Fruit fly (Drosophila melanogaster) whole organism, embryonic: ENCODE data around the gene CG14644.

Experiments
- Atf-2 ChIP-seq: fragments of 200-800 bp; sonication (Bioruptor generic); optimal IDR thresholded peaks from 2 replicates; lab custom pipeline; 2016; ENCODE audit warnings: missing biosample characterization, missing genetic modification characterization
- Atf3 ChIP-seq: fragments of 200-800 bp; sonication (Bioruptor generic); optimal IDR thresholded peaks from 3 replicates; lab custom pipeline; 2016; ENCODE audit warnings: missing biosample characterization, missing genetic modification characterization
- CG10209 ChIP-seq: fragments of 200-800 bp; sonication (Bioruptor generic); optimal IDR thresholded peaks from 3 replicates; lab custom pipeline; 2017; ENCODE audit warnings: missing biosample characterization, mild to moderate bottlenecking, missing genetic modification characterization, missing genetic modification reagents
- CG10543 ChIP-seq: fragments of 200-800 bp; sonication (Bioruptor generic); optimal IDR thresholded peaks from 3 replicates; lab custom pipeline; 2017; ENCODE audit warnings: missing biosample characterization, mild to moderate bottlenecking, missing genetic modification characterization, moderate library complexity
- CG11398 ChIP-seq: fragments of 200-800 bp; sonication (Bioruptor generic); optimal IDR thresholded peaks from 2 replicates; lab custom pipeline; 2016; ENCODE audit warnings: missing biosample characterization, missing genetic modification characterization
- CG11504 ChIP-seq: fragments of 200-800 bp; sonication (Bioruptor generic); optimal IDR thresholded peaks from 3 replicates; lab custom pipeline; 2019; ENCODE audit warnings: missing biosample characterization, mild to moderate bottlenecking, missing genetic modification characterization, moderate library complexity
- CG12104 ChIP-seq: fragments of 200-800 bp; sonication (Bioruptor generic); optimal IDR thresholded peaks from 3 replicates; lab custom pipeline; 2016; ENCODE audit warnings: missing biosample characterization, missing genetic modification characterization
- CG12155 ChIP-seq: fragments of 200-800 bp; sonication (Bioruptor generic); optimal IDR thresholded peaks from 3 replicates; lab custom pipeline; 2016; ENCODE audit warnings: missing biosample characterization, missing genetic modification characterization
- CG12391 ChIP-seq: fragments of 200-800 bp; sonication (Bioruptor generic); optimal IDR thresholded peaks from 3 replicates; lab custom pipeline; 2018; ENCODE audit warnings: missing biosample characterization, mild to moderate bottlenecking, missing genetic modification characterization, moderate library complexity
- CG12769 ChIP-seq: fragments of 200-800 bp; sonication (Bioruptor generic); optimal IDR thresholded peaks from 2 replicates; lab custom pipeline; 2019; ENCODE audit warnings: missing biosample characterization, mild to moderate bottlenecking, missing genetic modification characterization, moderate library complexity
- CG13287 ChIP-seq: fragments of 200-800 bp; sonication (Bioruptor generic); IDR thresholded peaks from 2 replicates; pipeline ENCODE4 v1.3.6; 2022; ENCODE audit warnings: missing biosample characterization, missing genetic modification characterization; ENCODE audit not compliant: partially characterized antibody
- CG13775 ChIP-seq: fragments of 200-800 bp; sonication (Bioruptor generic); optimal IDR thresholded peaks from 3 replicates; lab custom pipeline; 2017; ENCODE audit warnings: missing biosample characterization, mild to moderate bottlenecking, missing genetic modification characterization
- CG1529 ChIP-seq: fragments of 200-800 bp; sonication (Bioruptor generic); optimal IDR thresholded peaks from 3 replicates; lab custom pipeline; 2018; ENCODE audit warnings: missing biosample characterization, missing genetic modification characterization
- CG17568 ChIP-seq: fragments of 200-800 bp; sonication (Bioruptor generic); optimal IDR thresholded peaks from 2 replicates; lab custom pipeline; 2018; ENCODE audit warnings: missing biosample characterization, mild to moderate bottlenecking, missing genetic modification characterization, moderate library complexity
- CG18011 ChIP-seq: fragments of 200-800 bp; sonication (Bioruptor generic); optimal IDR thresholded peaks from 2 replicates; lab custom pipeline; 2017; ENCODE audit warnings: missing biosample characterization, missing genetic modification characterization, mild to moderate bottlenecking, moderate library complexity, missing genotype
- CG18476 ChIP-seq: fragments of 200-800 bp; sonication (Bioruptor generic); optimal IDR thresholded peaks from 2 replicates; lab custom pipeline; 2016; ENCODE audit warnings: missing biosample characterization, mild to moderate bottlenecking, missing genetic modification characterization
- CG2116 ChIP-seq: fragments of 200-800 bp; sonication (Bioruptor generic); optimal IDR thresholded peaks from 3 replicates; lab custom pipeline; 2018; ENCODE audit warnings: missing biosample characterization, mild to moderate bottlenecking, missing genetic modification characterization
- CG3163 ChIP-seq: fragments of 200-800 bp; sonication (Bioruptor generic); optimal IDR thresholded peaks from 3 replicates; lab custom pipeline; 2016; ENCODE audit warnings: missing biosample characterization, missing genetic modification characterization
- CG6689 ChIP-seq: fragments of 200-800 bp; sonication (Bioruptor generic); IDR thresholded peaks from 2 replicates; pipeline ENCODE4 v1.3.6; 2022; ENCODE audit warnings: missing biosample characterization, missing genetic modification characterization
- CG8281 ChIP-seq: fragments of 200-800 bp; sonication (Bioruptor generic); optimal IDR thresholded peaks from 2 replicates; lab custom pipeline; 2018; ENCODE audit warnings: missing biosample characterization, mild to moderate bottlenecking, missing genetic modification characterization, moderate library complexity
- Chrac-16 ChIP-seq: fragments of 200-800 bp; sonication (Bioruptor generic); optimal IDR thresholded peaks from 3 replicates; lab custom pipeline; 2016; ENCODE audit warnings: missing biosample characterization, missing genetic modification characterization
- Deaf1 ChIP-seq: fragments of 200-800 bp; optimal IDR thresholded peaks from 3 replicates; lab custom pipeline; 2019; ENCODE audit warnings: missing biosample characterization, mild to moderate bottlenecking, missing genetic modification characterization, moderate library complexity
- Hmr ChIP-seq: fragments of 200-800 bp; sonication (Bioruptor generic); optimal IDR thresholded peaks from 3 replicates; lab custom pipeline; 2017; ENCODE audit warnings: mild to moderate bottlenecking, missing biosample characterization, missing genetic modification reagents, missing genetic modification characterization
- Lim3 ChIP-seq: fragments of 200-800 bp; sonication (Bioruptor generic); IDR thresholded peaks from 2 replicates; pipeline ENCODE4 v1.3.6; 2022; ENCODE audit warnings: missing biosample characterization, missing genetic modification characterization
- MESR4 ChIP-seq: fragments of 200-800 bp; sonication (Bioruptor generic); optimal IDR thresholded peaks from 2 replicates; lab custom pipeline; 2018; ENCODE audit warnings: missing biosample characterization, mild to moderate bottlenecking, missing genetic modification characterization, moderate library complexity
- Med ChIP-seq: fragments of 200-800 bp; sonication (Bioruptor generic); peaks from one replicate; lab custom pipeline; 2016; ENCODE audit warnings: missing biosample characterization, missing genetic modification characterization, mild to moderate bottlenecking, inconsistent platforms, moderate library complexity
- Pdp1 ChIP-seq, 2 experiments: fragments of 200-800 bp; sonication (Bioruptor generic); optimal IDR thresholded peaks; 3 replicates each; lab custom pipeline; 2016; ENCODE audit warnings: missing biosample characterization in 2 of 2, missing genetic modification characterization in 2 of 2, mild to moderate bottlenecking in 1 of 2, moderate library complexity in 1 of 2
- Rfx ChIP-seq: fragments of 200-800 bp; sonication (Bioruptor generic); IDR thresholded peaks from 2 replicates; pipeline ENCODE4 v1.3.6; 2022; ENCODE audit warnings: missing biosample characterization, missing genetic modification characterization
- Side ChIP-seq: fragments of 200-800 bp; sonication (Bioruptor generic); optimal IDR thresholded peaks from 2 replicates; lab custom pipeline; 2016; ENCODE audit warnings: missing biosample characterization, missing genetic modification characterization
- al ChIP-seq: fragments of 200-800 bp; sonication (Bioruptor generic); IDR thresholded peaks from 2 replicates; pipeline ENCODE4 v1.3.6; 2022; ENCODE audit warnings: missing biosample characterization, missing genetic modification characterization
- ase ChIP-seq: fragments of 200-800 bp; sonication (Bioruptor generic); IDR thresholded peaks from 3 replicates; pipeline ENCODE4 v1.3.6; 2022; ENCODE audit warnings: missing biosample characterization, missing genetic modification characterization
- btn ChIP-seq: fragments of 200-800 bp; sonication (Bioruptor generic); optimal IDR thresholded peaks from 2 replicates; lab custom pipeline; 2016; ENCODE audit warnings: missing biosample characterization, missing genetic modification characterization
- cad ChIP-seq: fragments of >200 bp; optimal IDR thresholded peaks from 2 replicates; lab custom pipeline; 2017; ENCODE audit warnings: missing biosample characterization, missing genetic modification characterization
- chinmo ChIP-seq: fragments of 200-800 bp; sonication (Bioruptor generic); IDR thresholded peaks from 4 replicates; pipeline ENCODE4 v1.3.6; 2022; ENCODE audit warnings: missing biosample characterization, missing genetic modification characterization; ENCODE audit not compliant: partially characterized antibody
- corto ChIP-seq: fragments of 200-800 bp; sonication (Bioruptor generic); optimal IDR thresholded peaks from 2 replicates; lab custom pipeline; 2016; ENCODE audit warnings: missing biosample characterization, mild to moderate bottlenecking, missing genetic modification characterization, moderate library complexity
- dpn ChIP-seq, 2 experiments: fragments of 200-800 bp; sonication (Bioruptor generic); optimal IDR thresholded peaks; 3 replicates each; lab custom pipeline; 2016; ENCODE audit warnings: missing biosample characterization in 2 of 2, missing genetic modification characterization in 2 of 2
- emc ChIP-seq: fragments of 200-800 bp; sonication (Bioruptor generic); optimal IDR thresholded peaks from 2 replicates; lab custom pipeline; 2016; ENCODE audit warnings: missing biosample characterization, missing genetic modification characterization
- gem ChIP-seq: fragments of 200-800 bp; sonication (Bioruptor generic); optimal IDR thresholded peaks from 2 replicates; lab custom pipeline; 2019; ENCODE audit warnings: missing biosample characterization, mild to moderate bottlenecking, missing genetic modification characterization, moderate library complexity
- gsb-n ChIP-seq: fragments of 200-800 bp; sonication (Bioruptor generic); optimal IDR thresholded peaks from 3 replicates; lab custom pipeline; 2018; ENCODE audit warnings: missing biosample characterization, mild to moderate bottlenecking, missing genetic modification characterization
- hb ChIP-seq: fragments of 200-800 bp; sonication (Bioruptor generic); IDR thresholded peaks from 3 replicates; pipeline ENCODE4 v1.3.6; 2022; ENCODE audit warnings: missing biosample characterization, missing genetic modification characterization; ENCODE audit not compliant: partially characterized antibody
- kah ChIP-seq: fragments of 200-800 bp; sonication (Bioruptor generic); optimal IDR thresholded peaks from 2 replicates; lab custom pipeline; 2018; ENCODE audit warnings: missing biosample characterization, mild to moderate bottlenecking, missing genetic modification characterization
- knrl ChIP-seq: fragments of 200-800 bp; sonication (Bioruptor generic); IDR thresholded peaks from 3 replicates; pipeline ENCODE4 v1.3.6; 2022; ENCODE audit warnings: missing biosample characterization, missing genetic modification characterization; ENCODE audit not compliant: partially characterized antibody
- lbe ChIP-seq: fragments of 200-800 bp; sonication (Bioruptor generic); optimal IDR thresholded peaks from 2 replicates; lab custom pipeline; 2016; ENCODE audit warnings: missing biosample characterization, mild to moderate bottlenecking, missing genetic modification characterization
- mld ChIP-seq: fragments of 200-800 bp; sonication (Bioruptor generic); IDR thresholded peaks from 3 replicates; pipeline ENCODE4 v1.3.6; 2022; ENCODE audit warnings: missing biosample characterization, missing genetic modification characterization; ENCODE audit not compliant: partially characterized antibody
- onecut ChIP-seq: fragments of 200-800 bp; sonication (Bioruptor generic); IDR thresholded peaks from 2 replicates; pipeline ENCODE4 v1.3.6; 2022; ENCODE audit warnings: missing biosample characterization, missing genetic modification characterization
- row ChIP-seq: fragments of 200-800 bp; sonication (Bioruptor generic); IDR thresholded peaks from 3 replicates; pipeline ENCODE4 v1.3.6; 2022; ENCODE audit warnings: missing biosample characterization, missing genetic modification characterization
- sens-2 ChIP-seq: fragments of 200-800 bp; sonication (Bioruptor generic); IDR thresholded peaks from 2 replicates; pipeline ENCODE4 v1.3.6; 2022; ENCODE audit warnings: missing biosample characterization, missing genetic modification characterization
- unpg ChIP-seq: fragments of 200-800 bp; sonication (Bioruptor generic); optimal IDR thresholded peaks from 3 replicates; lab custom pipeline; 2018; ENCODE audit warnings: missing biosample characterization, mild to moderate bottlenecking, missing genetic modification characterization, moderate library complexity

CG14644 gene

DNA sequence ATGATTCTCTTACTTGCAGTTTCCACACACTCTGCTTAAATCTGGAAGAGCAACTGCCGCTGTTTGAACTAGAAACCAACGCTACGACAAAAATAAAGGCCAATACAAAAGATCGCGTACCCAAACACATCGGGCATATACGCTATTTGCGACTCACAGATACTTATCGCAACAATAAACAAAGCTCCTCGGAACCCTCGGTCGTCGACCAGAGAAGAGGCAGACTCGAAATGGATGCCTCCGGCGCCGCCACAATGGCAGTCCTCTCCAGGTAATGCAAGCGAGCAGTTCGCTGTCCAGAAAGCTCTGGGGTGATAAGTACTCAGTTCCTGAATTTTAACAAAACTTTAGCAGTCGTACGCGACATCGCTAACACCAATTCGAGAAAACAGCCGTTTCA lies 16.3 kb downstream of the CG14644 start (continued):
- TF ChIP-seq Med: peak; percentile 49
- no peak for TF ChIP-seq Atf3 (GFP tag; lab: Kevin White, UChicago)
- TF ChIP-seq Rfx (GFP tag; lab: Robert Waterston, UW): 0 out of 2 replicates have a peak, but pooled peaks have one; percentile 18
- no peak for TF ChIP-seq CG18476 (GFP tag; lab: Kevin White, UChicago)
- peak; percentile 12; the same call in 1 of the 2 replicates for TF ChIP-seq CG13287 (GFP tag; lab: Robert Waterston, UW)
- no peak for TF ChIP-seq CG12155 (GFP tag; lab: Kevin White, UChicago)
- TF ChIP-seq CG3163 (GFP tag; lab: Kevin White, UChicago): peak; percentile 76
- TF ChIP-seq CG11398 (GFP tag; lab: Kevin White, UChicago): no peak
- no peak for TF ChIP-seq CG2116 (GFP tag; lab: Kevin White, UChicago)
- TF ChIP-seq lbe (GFP tag; lab: Kevin White, UChicago): peak; percentile 6
- no peak for TF ChIP-seq CG11504 (tag; lab: Kevin White, UChicago)

DNA sequence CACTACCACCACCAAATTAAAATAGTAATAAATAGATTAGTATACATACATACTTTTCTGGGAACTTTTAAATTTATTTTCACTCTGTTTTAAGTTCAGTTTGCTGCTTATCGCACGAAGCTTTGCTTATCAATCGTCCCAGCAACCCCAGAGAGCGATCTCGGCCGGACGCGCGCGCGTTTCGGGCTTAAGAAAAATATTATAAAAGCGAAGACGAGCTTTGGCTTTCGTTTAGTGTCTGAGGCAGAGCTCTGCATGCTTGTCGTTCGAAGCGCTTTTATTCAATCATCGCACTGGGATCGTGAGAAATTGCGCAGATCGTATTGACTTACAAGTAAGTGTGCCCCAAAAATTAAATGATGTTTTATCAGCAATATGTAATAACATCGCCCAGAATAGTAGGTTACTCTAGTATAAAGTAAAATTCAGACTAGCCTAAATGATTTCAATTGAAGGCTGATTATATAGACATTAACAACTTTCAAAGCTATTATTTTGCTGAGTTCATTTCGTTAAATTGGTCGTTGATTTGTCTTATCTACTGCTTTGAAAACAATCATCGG lies 17.8 kb downstream of the CG14644 start, which contains the start of gene Gel:
Gel (plus strand) TSS at position 227 of the 563 bp plus-strand sequence.
- TF ChIP-seq Side (GFP tag; lab: Kevin White, UChicago) (no peak), MESR4 (no peak), CG10543 (GFP tag; lab: Kevin White, UChicago) (peak; percentile 3), CG12769 (tag; lab: Kevin White, UChicago) (no peak), gem (tag; lab: Kevin White, UChicago) (no peak), dpn (GFP tag; optimal IDR thresholded peaks at IDR 0.05; lab: Kevin White, UChicago) (no peak), Chrac-16 (GFP tag; lab: Kevin White, UChicago) (no peak), Deaf1 (tag; lab: Kevin White, UChicago) (peak; percentile 65), ase (GFP tag; lab: Robert Waterston, UW) (no peak), CG12104 (no peak), cad (GFP tag; lab: Kevin White, UChicago) (no peak), chinmo (GFP tag; lab: Robert Waterston, UW) (0 out of 4 replicates have a peak, but pooled peaks have one; percentile 28), kah (GFP tag; lab: Kevin White, UChicago) (no peak), CG12391 (tag; lab: Kevin White, UChicago) (no peak), CG13775 (GFP tag; lab: Kevin White, UChicago) (no peak), CG18011 (GFP tag; lab: Kevin White, UChicago) (no peak), sens-2 (no peak), row (GFP tag; lab: Robert Waterston, UW) (no peak), mld (GFP tag; lab: Robert Waterston, UW) (no peak), gsb-n (tag; lab: Kevin White, UChicago) (no peak), CG1529 (GFP tag; lab: Kevin White, UChicago) (no peak), emc (GFP tag; lab: Kevin White, UChicago) (no peak), Hmr (no peak), CG8281 (no peak), knrl (GFP tag; lab: Robert Waterston, UW) (no peak), btn (GFP tag; lab: Kevin White, UChicago) (no peak), CG10209 (no peak), CG17568 (GFP tag; lab: Kevin White, UChicago) (no peak), corto (no peak), hb (no peak), Atf-2 (GFP tag; lab: Kevin White, UChicago) (no peak), unpg (no peak), Lim3 (GFP tag; lab: Robert Waterston, UW) (no peak), onecut (GFP tag; lab: Robert Waterston, UW) (no peak), CG6689 (GFP tag; lab: Robert Waterston, UW) (no peak), Med (peak; percentile 38), Pdp1 (GFP tag; optimal IDR thresholded peaks at IDR 0.05; lab: Kevin White, UChicago) (peak in 1 of 2 experiments; percentile 48), al (GFP tag; lab: Robert Waterston, UW) (no peak)
